Worm (Caenorhabditis elegans) whole organism, L4 larva: ENCODE data around the gene mesp-1.

Experiments
- dve-1 ChIP-seq: sonication (generic microtip); optimal IDR thresholded peaks from 2 replicates; lab custom pipeline; 2017; ENCODE audit warnings: antibody characterized with exemption, mild to moderate bottlenecking, missing genetic modification characterization, missing compliant biosample characterization; ENCODE audit not compliant: insufficient read depth
- nhr-28 ChIP-seq: fragments of 150-350 bp; optimal IDR thresholded peaks from 2 replicates; lab custom pipeline; 2014; ENCODE audit warnings: missing biosample characterization, missing genetic modification characterization
- pha-4 ChIP-seq, 2 experiments: fragments of 150-350 bp in 1 of 2; fragments of 200-800 bp in 1 of 2; sonication (Bioruptor generic) in 1 of 2; IDR thresholded peaks in 1 of 2; optimal IDR thresholded peaks in 1 of 2; 2 replicates each; pipeline versions ENCODE4 v1.3.6 to Lab custom; 2014 to 2022; ENCODE audit warnings: missing genetic modification characterization in 2 of 2, missing genetic modification reagents in 2 of 2, missing biosample characterization in 1 of 2, missing compliant biosample characterization in 1 of 2
- skn-1 ChIP-seq: fragments of 150-350 bp; optimal IDR thresholded peaks from 2 replicates; lab custom pipeline; 2014; ENCODE audit warnings: missing biosample characterization, missing genetic modification characterization
- unc-62 ChIP-seq, 3 experiments: fragments of 150-350 bp in 1 of 3; sonication (generic microtip); optimal IDR thresholded peaks in 2 of 3; peaks in 1 of 3; 1 replicate in 1 of 3; 2 replicates in 2 of 3; lab custom pipeline; 2014 to 2017; ENCODE audit warnings: missing biosample characterization in 3 of 3, missing genetic modification characterization in 3 of 3, missing genetic modification reagents in 3 of 3, missing genotype in 1 of 3
- zfp-2 ChIP-seq: sonication (generic microtip); optimal IDR thresholded peaks from 2 replicates; lab custom pipeline; 2016; ENCODE audit warnings: mild to moderate bottlenecking, missing genetic modification characterization, missing compliant biosample characterization

- no peak for TF ChIP-seq unc-62 (GFP tag; optimal IDR thresholded peaks at IDR 0.05 in 1 of 2; lab: Kevin White, UChicago)
- TF ChIP-seq unc-62 (tag; optimal IDR thresholded peaks at IDR 0.05; lab: Kevin White, UChicago) = no peak
- no peak for TF ChIP-seq pha-4 (GFP tag; IDR thresholded peaks at IDR 0.05; lab: Robert Waterston, UW)
- no peak for TF ChIP-seq pha-4 (tag; optimal IDR thresholded peaks at IDR 0.05; lab: Kevin White, UChicago)
- TF ChIP-seq zfp-2 (tag; lab: Kevin White, UChicago) = no peak
- no peak for TF ChIP-seq nhr-28 (tag; lab: Kevin White, UChicago)
- no peak for TF ChIP-seq skn-1 (tag; lab: Kevin White, UChicago)
- TF ChIP-seq dve-1 = no peak
Observed at ce11 chrIV:8454076-8454475, 45.0 kb upstream of the mesp-1 start.
